Fruit fly (Drosophila melanogaster) whole organism, prepupa: ENCODE data around the gene Fip1.

Experiments
- Blimp-1 ChIP-seq: fragments of 200-800 bp; sonication (Bioruptor generic); optimal IDR thresholded peaks from 3 replicates; lab custom pipeline; 2017; ENCODE audit warnings: missing biosample characterization, missing genetic modification characterization, mild to moderate bottlenecking, moderate library complexity, missing genetic modification reagents
- CG11762 ChIP-seq: fragments of 200-800 bp; sonication (Bioruptor generic); optimal IDR thresholded peaks from 3 replicates; lab custom pipeline; 2016; ENCODE audit warnings: missing biosample characterization, missing genetic modification characterization; ENCODE audit not compliant: insufficient read depth
- CG15336 ChIP-seq: fragments of 200-800 bp; sonication (Bioruptor generic); IDR thresholded peaks from 2 replicates; pipeline ENCODE4 v1.3.6; 2022; ENCODE audit warnings: missing biosample characterization, missing genetic modification characterization
- CG1621 ChIP-seq: fragments of 200-800 bp; sonication (Bioruptor generic); optimal IDR thresholded peaks from 3 replicates; lab custom pipeline; 2018; ENCODE audit warnings: missing biosample characterization, mild to moderate bottlenecking, missing genetic modification characterization
- CG16779 ChIP-seq: fragments of 200-800 bp; sonication (Bioruptor generic); optimal IDR thresholded peaks from 3 replicates; lab custom pipeline; 2017; ENCODE audit warnings: missing biosample characterization, mild to moderate bottlenecking, missing genetic modification characterization
- CG3032 ChIP-seq: fragments of 200-800 bp; optimal IDR thresholded peaks from 2 replicates; lab custom pipeline; 2019; ENCODE audit warnings: missing biosample characterization, mild to moderate bottlenecking, missing genetic modification characterization, moderate library complexity
- CG31627 ChIP-seq: fragments of 200-800 bp; sonication (Bioruptor generic); optimal IDR thresholded peaks from 3 replicates; lab custom pipeline; 2016; ENCODE audit warnings: missing biosample characterization, missing genetic modification characterization
- CG34406 ChIP-seq: fragments of 200-800 bp; sonication (Bioruptor generic); optimal IDR thresholded peaks from 3 replicates; lab custom pipeline; 2016; ENCODE audit warnings: missing biosample characterization, missing genetic modification characterization
- CG3919 ChIP-seq: fragments of 200-800 bp; sonication (Bioruptor generic); optimal IDR thresholded peaks from 3 replicates; lab custom pipeline; 2016; ENCODE audit warnings: missing biosample characterization, missing genetic modification characterization
- CG6163 ChIP-seq: fragments of 200-800 bp; sonication (Bioruptor generic); IDR thresholded peaks from 3 replicates; pipeline ENCODE4 v1.3.6; 2022; ENCODE audit warnings: missing biosample characterization, missing genetic modification characterization
- CG6276 ChIP-seq: fragments of 200-800 bp; sonication (Bioruptor generic); optimal IDR thresholded peaks from 2 replicates; lab custom pipeline; 2017; ENCODE audit warnings: missing biosample characterization, mild to moderate bottlenecking, missing genetic modification characterization
- CG6792 ChIP-seq: fragments of 200-800 bp; sonication (Bioruptor generic); optimal IDR thresholded peaks from 3 replicates; lab custom pipeline; 2016; ENCODE audit warnings: missing biosample characterization, missing genetic modification characterization
- CG6808 ChIP-seq: fragments of 200-800 bp; sonication (Bioruptor generic); optimal IDR thresholded peaks from 3 replicates; lab custom pipeline; 2017; ENCODE audit warnings: missing biosample characterization, missing genetic modification characterization, mild to moderate bottlenecking, moderate library complexity, missing genetic modification reagents
- CG6854 ChIP-seq: fragments of 200-800 bp; sonication (Bioruptor generic); optimal IDR thresholded peaks from 2 replicates; lab custom pipeline; 2017; ENCODE audit warnings: missing biosample characterization, mild to moderate bottlenecking, missing genetic modification characterization
- CG7368 ChIP-seq: fragments of 200-800 bp; sonication (Bioruptor generic); optimal IDR thresholded peaks from 3 replicates; lab custom pipeline; 2016; ENCODE audit warnings: missing biosample characterization, missing genetic modification characterization
- CG8119 ChIP-seq: fragments of 200-800 bp; sonication (Bioruptor generic); IDR thresholded peaks from 3 replicates; pipeline ENCODE4 v1.3.6; 2022; ENCODE audit warnings: missing biosample characterization, missing genetic modification characterization
- Eip75B ChIP-seq: fragments of 200-800 bp; sonication (Bioruptor generic); optimal IDR thresholded peaks from 3 replicates; lab custom pipeline; 2016; ENCODE audit warnings: missing biosample characterization, missing genetic modification characterization
- Eip78C ChIP-seq: fragments of 200-800 bp; sonication (Bioruptor generic); peaks from one replicate; lab custom pipeline; 2016; ENCODE audit warnings: missing biosample characterization, missing genetic modification characterization
- Ets96B ChIP-seq: fragments of 200-800 bp; optimal IDR thresholded peaks from 2 replicates; lab custom pipeline; 2019; ENCODE audit warnings: missing biosample characterization, mild to moderate bottlenecking, missing genetic modification characterization, moderate library complexity
- Lpt ChIP-seq: fragments of 200-800 bp; sonication (Bioruptor generic); optimal IDR thresholded peaks from 3 replicates; lab custom pipeline; 2016; ENCODE audit warnings: missing biosample characterization, missing genetic modification characterization
- Met ChIP-seq: fragments of 200-800 bp; sonication (Bioruptor generic); optimal IDR thresholded peaks from 3 replicates; lab custom pipeline; 2016; ENCODE audit warnings: missing biosample characterization, missing genetic modification characterization
- Sox102F ChIP-seq: fragments of 200-800 bp; sonication (Bioruptor generic); optimal IDR thresholded peaks from 2 replicates; lab custom pipeline; 2016; ENCODE audit warnings: missing biosample characterization, mild to moderate bottlenecking, missing genetic modification characterization
- Sox14 ChIP-seq: fragments of 200-800 bp; sonication (Bioruptor generic); optimal IDR thresholded peaks from 3 replicates; lab custom pipeline; 2016; ENCODE audit warnings: missing biosample characterization, missing genetic modification characterization
- dsx ChIP-seq: fragments of 200-800 bp; optimal IDR thresholded peaks from 3 replicates; lab custom pipeline; 2019; ENCODE audit warnings: missing biosample characterization, mild to moderate bottlenecking, missing genetic modification characterization, moderate library complexity; ENCODE audit not compliant: poor library complexity, severe bottlenecking
- eg ChIP-seq: fragments of 200-800 bp; sonication (Bioruptor generic); IDR thresholded peaks from 3 replicates; pipeline ENCODE4 v1.3.6; 2022; ENCODE audit warnings: missing biosample characterization, missing genetic modification characterization
- esn ChIP-seq: fragments of 200-800 bp; sonication (Bioruptor generic); optimal IDR thresholded peaks from 2 replicates; lab custom pipeline; 2016; ENCODE audit warnings: missing biosample characterization, mild to moderate bottlenecking, missing genetic modification characterization, moderate library complexity
- fkh ChIP-seq: fragments of 200-800 bp; sonication (Bioruptor generic); optimal IDR thresholded peaks from 3 replicates; lab custom pipeline; 2017; ENCODE audit warnings: missing biosample characterization, mild to moderate bottlenecking, missing genetic modification characterization, moderate library complexity
- lz ChIP-seq: fragments of 200-800 bp; sonication (Bioruptor generic); optimal IDR thresholded peaks from 3 replicates; lab custom pipeline; 2016; ENCODE audit warnings: missing biosample characterization, missing genetic modification characterization
- net ChIP-seq: fragments of 200-800 bp; sonication (Bioruptor generic); optimal IDR thresholded peaks from 3 replicates; lab custom pipeline; 2016; ENCODE audit warnings: missing biosample characterization, missing genetic modification characterization
- ss ChIP-seq, 2 experiments: fragments of 200-800 bp; sonication (Bioruptor generic); optimal IDR thresholded peaks; 2 replicates in 1 of 2; 3 replicates in 1 of 2; lab custom pipeline; 2017 to 2018; ENCODE audit warnings: mild to moderate bottlenecking in 2 of 2, missing biosample characterization in 2 of 2, missing genetic modification characterization in 2 of 2, moderate library complexity in 1 of 2
- svp ChIP-seq: fragments of 200-800 bp; sonication (Bioruptor generic); peaks from one replicate; lab custom pipeline; 2016; ENCODE audit warnings: missing biosample characterization, missing genetic modification characterization
- vri ChIP-seq: fragments of 200-800 bp; sonication (Bioruptor generic); optimal IDR thresholded peaks from 3 replicates; lab custom pipeline; 2016; ENCODE audit warnings: missing biosample characterization, mild to moderate bottlenecking, missing genetic modification characterization

The Fip1 gene

DNA sequence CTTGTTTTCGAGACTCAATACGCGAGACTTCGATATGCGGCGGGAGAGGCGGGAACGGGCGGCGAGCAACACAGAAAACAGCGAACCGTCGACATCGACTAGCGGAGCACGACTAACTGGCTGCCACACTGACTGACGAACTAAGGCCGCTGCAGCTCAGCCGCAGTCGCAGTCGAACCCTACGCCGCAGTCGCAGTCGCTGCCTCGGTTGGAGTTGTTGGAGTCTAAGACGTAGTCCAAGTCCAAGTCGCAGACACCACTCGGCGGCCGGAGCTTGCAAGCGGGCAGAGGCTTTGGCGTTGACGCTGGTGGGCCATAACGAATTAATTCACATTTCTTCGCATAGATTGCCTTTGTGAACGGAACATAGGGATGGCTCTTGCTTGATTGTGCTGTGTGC, 34.1 kb upstream of the Fip1 start:
- TF ChIP-seq CG1621 (tag; lab: Kevin White, UChicago), result peak; percentile 31
- no peak for TF ChIP-seq Ets96B (tag; lab: Kevin White, UChicago)
- TF ChIP-seq CG8119, result 0 out of 3 replicates have a peak, but pooled peaks have one; percentile 21
- TF ChIP-seq Eip78C (GFP tag; lab: Kevin White, UChicago), result peak; percentile 34
- TF ChIP-seq eg, result peak; percentile 29; the same call in 1 of the 3 replicates
- TF ChIP-seq CG6808 (GFP tag; lab: Kevin White, UChicago), result no peak
- no peak for TF ChIP-seq CG31627 (GFP tag; lab: Kevin White, UChicago)
- 0 out of 2 replicates have a peak, but pooled peaks have one; percentile 21 for TF ChIP-seq CG15336

DNA sequence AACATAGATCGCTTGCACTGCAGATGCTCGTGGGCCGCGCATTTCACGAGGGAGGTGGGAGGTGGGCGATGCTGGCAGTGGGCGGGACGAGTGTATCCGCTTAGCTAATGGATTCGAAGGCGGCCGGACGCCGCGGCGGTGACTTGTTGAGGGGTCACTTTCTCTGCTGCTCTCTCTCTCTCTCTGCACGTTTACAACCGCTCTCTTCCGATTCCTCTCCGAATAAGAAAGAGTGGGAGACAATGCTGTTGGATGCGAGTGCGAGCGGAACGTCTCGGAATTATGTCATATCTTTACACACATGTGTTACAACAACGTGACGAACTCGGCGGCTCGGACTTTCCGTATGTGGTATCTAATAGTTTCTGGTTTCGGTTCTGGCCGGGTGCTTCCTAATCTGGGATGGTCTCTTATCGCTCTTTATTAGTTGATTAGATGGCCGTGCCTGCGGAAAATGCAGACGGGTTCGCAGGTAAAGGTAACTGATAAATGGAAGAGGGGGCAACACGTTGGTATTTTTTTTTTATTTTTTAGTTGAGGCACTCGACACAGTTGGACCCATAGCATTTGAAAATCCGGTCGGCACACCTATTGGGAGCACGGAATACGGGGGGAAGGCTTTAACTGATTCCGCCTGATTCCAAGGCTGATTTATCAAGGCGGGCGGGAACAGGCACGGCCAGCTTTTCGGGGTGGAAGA, 32.3 kb upstream of the Fip1 start:
- TF ChIP-seq CG6276, result no peak
- TF ChIP-seq CG15336, result peak; percentile 38; the same call in 1 of the 2 replicates
- TF ChIP-seq CG3919 (GFP tag; lab: Kevin White, UChicago), result peak; percentile 3
- TF ChIP-seq CG6854, result peak; percentile 58
- no peak for TF ChIP-seq Lpt (GFP tag; lab: Kevin White, UChicago)
- TF ChIP-seq eg, result peak; percentile 37; the same call in 1 of the 3 replicates
- TF ChIP-seq Blimp-1 (GFP tag; lab: Kevin White, UChicago), result peak; percentile 63
- TF ChIP-seq Eip78C (GFP tag; lab: Kevin White, UChicago), result peak; percentile 11
- no peak for TF ChIP-seq CG6792 (GFP tag; lab: Kevin White, UChicago)
- TF ChIP-seq CG16779 (tag; lab: Kevin White, UChicago), result peak; percentile 26
- TF ChIP-seq fkh (GFP tag; lab: Kevin White, UChicago), result peak; percentile 4
- peak; percentile 79 for TF ChIP-seq svp (GFP tag; lab: Kevin White, UChicago)
- peak; percentile 94 for TF ChIP-seq vri (GFP tag; lab: Kevin White, UChicago)
- peak; percentile 37; the same call in 1 of the 3 replicates for TF ChIP-seq CG8119
- no peak for TF ChIP-seq CG34406

DNA sequence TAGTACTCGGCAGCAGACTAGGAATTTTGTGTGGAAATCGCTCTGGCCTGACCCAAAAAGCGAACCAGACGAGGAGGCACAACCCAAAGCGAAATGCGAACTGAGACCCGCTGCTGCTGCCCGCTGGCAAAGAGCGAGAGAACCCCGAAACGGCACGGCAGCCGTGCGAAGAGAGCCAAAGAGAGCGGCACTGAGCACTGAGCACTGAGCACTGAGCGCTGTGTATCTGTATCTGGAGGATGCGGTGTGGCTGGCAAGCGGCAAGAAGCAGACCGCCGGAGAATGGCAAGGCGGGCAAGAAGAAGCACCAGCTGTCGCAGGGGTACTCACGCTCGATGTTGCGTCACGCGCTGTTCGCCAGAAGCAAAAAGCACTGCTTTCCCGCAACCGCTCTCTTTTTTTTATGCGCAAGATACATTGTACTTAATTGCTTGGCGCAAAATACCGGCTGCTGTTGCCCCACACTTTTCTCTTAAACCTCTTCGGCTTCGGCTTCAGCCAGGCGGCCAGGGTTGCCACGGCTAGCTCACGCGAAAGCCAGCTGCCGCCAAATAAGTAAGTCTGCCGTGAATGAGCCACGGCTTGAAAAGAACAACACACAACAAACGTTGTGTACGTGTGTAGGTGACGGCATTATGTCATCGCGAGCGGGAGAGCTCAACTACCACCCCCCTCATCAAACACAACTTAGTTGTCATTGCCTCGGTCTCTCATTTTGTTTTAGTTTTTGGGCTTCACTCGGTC, 31.4 kb upstream of the Fip1 start:
- TF ChIP-seq svp (GFP tag; lab: Kevin White, UChicago) (peak; percentile 73), eg (peak; percentile 59; the same call in 2 of the 3 replicates), CG15336 (peak; percentile 48; the same call in 1 of the 2 replicates), CG16779 (tag; lab: Kevin White, UChicago) (peak; percentile 71), Blimp-1 (GFP tag; lab: Kevin White, UChicago) (peak; percentile 7), CG6808 (GFP tag; lab: Kevin White, UChicago) (peak; percentile 24), Sox102F (GFP tag; lab: Kevin White, UChicago) (peak; percentile 41), CG11762 (GFP tag; lab: Kevin White, UChicago) (no peak), Eip78C (GFP tag; lab: Kevin White, UChicago) (peak; percentile 66), CG34406 (no peak), vri (GFP tag; lab: Kevin White, UChicago) (peak; percentile 99), ss (GFP tag; optimal IDR thresholded peaks at IDR 0.05; lab: Kevin White, UChicago) (peak; percentile 48 to 62), CG6854 (peak; percentile 84), CG3032 (tag; lab: Kevin White, UChicago) (no peak), Eip75B (GFP tag; lab: Kevin White, UChicago) (peak; percentile 8), CG1621 (tag; lab: Kevin White, UChicago) (peak; percentile 67), dsx (peak; percentile 99), CG31627 (GFP tag; lab: Kevin White, UChicago) (no peak), fkh (GFP tag; lab: Kevin White, UChicago) (peak; percentile 54), CG7368 (GFP tag; lab: Kevin White, UChicago) (no peak), esn (peak; percentile 15), Lpt (GFP tag; lab: Kevin White, UChicago) (peak; percentile 16), lz (GFP tag; lab: Kevin White, UChicago) (no peak), CG3919 (GFP tag; lab: Kevin White, UChicago) (peak; percentile 30), Met (GFP tag; lab: Kevin White, UChicago) (peak; percentile 1), CG6163 (peak; percentile 63; the same call in 2 of the 3 replicates), CG8119 (peak; percentile 60; the same call in 1 of the 3 replicates), CG6276 (no peak), Sox14 (GFP tag; lab: Kevin White, UChicago) (peak; percentile 37), CG6792 (GFP tag; lab: Kevin White, UChicago) (peak; percentile 14), net (peak; percentile 27)
